Fruit fly (Drosophila melanogaster) whole organism, embryonic: ENCODE data around the gene mfr.

Source experiments
- Adf1 ChIP-seq: fragments of 200-800 bp; sonication (Bioruptor generic); IDR thresholded peaks from 2 replicates; pipeline ENCODE4 v1.3.6; 2022; ENCODE audit warnings: missing biosample characterization, missing genetic modification characterization
- CG12219 ChIP-seq: fragments of 200-800 bp; sonication (Bioruptor generic); optimal IDR thresholded peaks from 3 replicates; lab custom pipeline; 2018; ENCODE audit warnings: missing biosample characterization, mild to moderate bottlenecking, missing genetic modification characterization
- CG12942 ChIP-seq: fragments of 200-800 bp; sonication (Bioruptor generic); optimal IDR thresholded peaks from 3 replicates; lab custom pipeline; 2016; ENCODE audit warnings: missing biosample characterization, missing genetic modification characterization
- CG1529 ChIP-seq: fragments of 200-800 bp; sonication (Bioruptor generic); optimal IDR thresholded peaks from 3 replicates; lab custom pipeline; 2018; ENCODE audit warnings: missing biosample characterization, missing genetic modification characterization
- CG17568 ChIP-seq: fragments of 200-800 bp; sonication (Bioruptor generic); optimal IDR thresholded peaks from 2 replicates; lab custom pipeline; 2018; ENCODE audit warnings: missing biosample characterization, mild to moderate bottlenecking, missing genetic modification characterization, moderate library complexity
- CG17802 ChIP-seq: fragments of 200-800 bp; sonication (Bioruptor generic); optimal IDR thresholded peaks from 2 replicates; lab custom pipeline; 2018; ENCODE audit warnings: missing biosample characterization, mild to moderate bottlenecking, missing genetic modification characterization, moderate library complexity
- CG17912 ChIP-seq: fragments of 200-800 bp; sonication (Bioruptor generic); optimal IDR thresholded peaks from 2 replicates; lab custom pipeline; 2018; ENCODE audit warnings: missing biosample characterization, mild to moderate bottlenecking, missing genetic modification characterization
- CG34224 ChIP-seq: fragments of 200-800 bp; sonication (Bioruptor generic); IDR thresholded peaks from 3 replicates; pipeline ENCODE4 v1.3.6; 2022; ENCODE audit warnings: missing biosample characterization, missing genetic modification characterization; ENCODE audit not compliant: partially characterized antibody
- CG34422 ChIP-seq: fragments of 200-800 bp; sonication (Bioruptor generic); IDR thresholded peaks from 3 replicates; pipeline ENCODE4 v1.3.6; 2022; ENCODE audit warnings: missing biosample characterization, missing genetic modification characterization
- CG4707 ChIP-seq: fragments of 200-800 bp; sonication (Bioruptor generic); optimal IDR thresholded peaks from 2 replicates; lab custom pipeline; 2018; ENCODE audit warnings: missing biosample characterization, mild to moderate bottlenecking, missing genetic modification characterization, moderate library complexity
- CG4820 ChIP-seq: fragments of 200-800 bp; sonication (Bioruptor generic); optimal IDR thresholded peaks from 3 replicates; lab custom pipeline; 2016; ENCODE audit warnings: missing biosample characterization, missing genetic modification characterization
- CG5245 ChIP-seq: fragments of 200-800 bp; sonication (Bioruptor generic); optimal IDR thresholded peaks from 3 replicates; lab custom pipeline; 2016; ENCODE audit warnings: missing biosample characterization, missing genetic modification characterization
- CG6254 ChIP-seq: fragments of 200-800 bp; sonication (Bioruptor generic); optimal IDR thresholded peaks from 3 replicates; lab custom pipeline; 2017; ENCODE audit warnings: mild to moderate bottlenecking, missing biosample characterization, missing genetic modification reagents, missing genetic modification characterization
- CG7745 ChIP-seq: fragments of 200-800 bp; sonication (Bioruptor generic); optimal IDR thresholded peaks from 2 replicates; lab custom pipeline; 2018; ENCODE audit warnings: missing biosample characterization, mild to moderate bottlenecking, missing genetic modification characterization, moderate library complexity
- CG7786 ChIP-seq: fragments of 200-800 bp; sonication (Bioruptor generic); optimal IDR thresholded peaks from 2 replicates; lab custom pipeline; 2016; ENCODE audit warnings: missing biosample characterization, missing genetic modification characterization
- CG8944 ChIP-seq: fragments of 200-800 bp; sonication (Bioruptor generic); optimal IDR thresholded peaks from 3 replicates; lab custom pipeline; 2016; ENCODE audit warnings: missing biosample characterization, missing genetic modification characterization
- Camta ChIP-seq: fragments of 200-800 bp; sonication (Bioruptor generic); optimal IDR thresholded peaks from 2 replicates; lab custom pipeline; 2016; ENCODE audit warnings: missing biosample characterization, missing genetic modification characterization
- Dad ChIP-seq: fragments of 200-800 bp; sonication (Bioruptor generic); optimal IDR thresholded peaks from 3 replicates; lab custom pipeline; 2016; ENCODE audit warnings: missing biosample characterization, missing genetic modification characterization
- Dll ChIP-seq: fragments of 200-800 bp; sonication (Bioruptor generic); IDR thresholded peaks from 4 replicates; pipeline ENCODE4 v1.3.6; 2022; ENCODE audit warnings: missing biosample characterization, missing genetic modification characterization; ENCODE audit not compliant: partially characterized antibody
- H15 ChIP-seq: fragments of 200-800 bp; sonication (Bioruptor generic); IDR thresholded peaks from 3 replicates; pipeline ENCODE4 v1.3.6; 2022; ENCODE audit warnings: missing biosample characterization, missing genetic modification characterization
- Hmx ChIP-seq: fragments of 200-800 bp; sonication (Bioruptor generic); optimal IDR thresholded peaks from 2 replicates; lab custom pipeline; 2016; ENCODE audit warnings: missing biosample characterization, missing genetic modification characterization
- MESR4 ChIP-seq: fragments of 200-800 bp; sonication (Bioruptor generic); optimal IDR thresholded peaks from 2 replicates; lab custom pipeline; 2018; ENCODE audit warnings: missing biosample characterization, mild to moderate bottlenecking, missing genetic modification characterization, moderate library complexity
- Max ChIP-seq: fragments of 200-800 bp; sonication (Bioruptor generic); optimal IDR thresholded peaks from 2 replicates; lab custom pipeline; 2016; ENCODE audit warnings: missing biosample characterization, mild to moderate bottlenecking, missing genetic modification characterization
- Meics ChIP-seq: fragments of 200-800 bp; sonication (Bioruptor generic); optimal IDR thresholded peaks from 2 replicates; lab custom pipeline; 2017; ENCODE audit warnings: missing biosample characterization, mild to moderate bottlenecking, missing genetic modification characterization
- Mrtf ChIP-seq: fragments of 200-800 bp; sonication (Bioruptor generic); IDR thresholded peaks from 3 replicates; pipeline ENCODE4 v1.3.6; 2022; ENCODE audit warnings: missing biosample characterization, missing genetic modification characterization
- NfI ChIP-seq: fragments of 200-800 bp; sonication (Bioruptor generic); optimal IDR thresholded peaks from 3 replicates; lab custom pipeline; 2018; ENCODE audit warnings: missing biosample characterization, mild to moderate bottlenecking, missing genetic modification characterization, moderate library complexity
- Oli ChIP-seq: fragments of 200-800 bp; sonication (Bioruptor generic); optimal IDR thresholded peaks from 2 replicates; lab custom pipeline; 2018; ENCODE audit warnings: missing biosample characterization, mild to moderate bottlenecking, missing genetic modification characterization, moderate library complexity
- Optix ChIP-seq: fragments of 200-800 bp; sonication (Bioruptor generic); IDR thresholded peaks from 3 replicates; pipeline ENCODE4 v1.3.6; 2022; ENCODE audit warnings: missing biosample characterization, missing genetic modification characterization
- amos ChIP-seq: fragments of 200-800 bp; sonication (Bioruptor generic); IDR thresholded peaks from 2 replicates; pipeline ENCODE4 v1.3.6; 2022; ENCODE audit warnings: missing biosample characterization, missing genetic modification characterization; ENCODE audit not compliant: partially characterized antibody
- cas ChIP-seq: fragments of 200-800 bp; sonication (Bioruptor generic); IDR thresholded peaks from 2 replicates; pipeline ENCODE4 v1.3.6; 2022; ENCODE audit warnings: missing biosample characterization, missing genetic modification characterization
- ci ChIP-seq: fragments of 200-800 bp; sonication (Bioruptor generic); IDR thresholded peaks from 3 replicates; pipeline ENCODE4 v1.3.6; 2022; ENCODE audit warnings: missing biosample characterization, missing genetic modification characterization
- crc ChIP-seq: fragments of 200-800 bp; sonication (Bioruptor generic); optimal IDR thresholded peaks from 2 replicates; lab custom pipeline; 2016; ENCODE audit warnings: missing biosample characterization, missing genetic modification characterization
- dati ChIP-seq: fragments of 200-800 bp; sonication (Bioruptor generic); IDR thresholded peaks from 2 replicates; pipeline ENCODE4 v1.3.6; 2022; ENCODE audit warnings: missing biosample characterization, missing genetic modification characterization
- exex ChIP-seq: fragments of 200-800 bp; sonication (Bioruptor generic); optimal IDR thresholded peaks from 4 replicates; lab custom pipeline; 2018; ENCODE audit warnings: missing biosample characterization, mild to moderate bottlenecking, missing genetic modification characterization, moderate library complexity
- eyg ChIP-seq: fragments of 200-800 bp; sonication (Bioruptor generic); optimal IDR thresholded peaks from 3 replicates; lab custom pipeline; 2016; ENCODE audit warnings: missing biosample characterization, missing genetic modification characterization
- fd3F ChIP-seq: fragments of 200-800 bp; sonication (Bioruptor generic); optimal IDR thresholded peaks from 2 replicates; lab custom pipeline; 2018; ENCODE audit warnings: missing biosample characterization, mild to moderate bottlenecking, missing genetic modification characterization, moderate library complexity
- fru ChIP-seq: fragments of >200 bp; optimal IDR thresholded peaks from 2 replicates; lab custom pipeline; 2017
- gt ChIP-seq: fragments of 200-800 bp; sonication (Bioruptor generic); IDR thresholded peaks from 2 replicates; pipeline ENCODE4 v1.3.6; 2022; ENCODE audit warnings: missing biosample characterization, missing genetic modification characterization
- jing ChIP-seq: fragments of 200-800 bp; sonication (Bioruptor generic); optimal IDR thresholded peaks from 2 replicates; lab custom pipeline; 2018; ENCODE audit warnings: missing biosample characterization, mild to moderate bottlenecking, missing genetic modification characterization
- knrl ChIP-seq: fragments of 200-800 bp; sonication (Bioruptor generic); IDR thresholded peaks from 3 replicates; pipeline ENCODE4 v1.3.6; 2022; ENCODE audit warnings: missing biosample characterization, missing genetic modification characterization; ENCODE audit not compliant: partially characterized antibody
- lbe ChIP-seq: fragments of 200-800 bp; sonication (Bioruptor generic); optimal IDR thresholded peaks from 2 replicates; lab custom pipeline; 2016; ENCODE audit warnings: missing biosample characterization, mild to moderate bottlenecking, missing genetic modification characterization
- mam ChIP-seq: fragments of 200-800 bp; sonication (Bioruptor generic); optimal IDR thresholded peaks from 3 replicates; lab custom pipeline; 2016; ENCODE audit warnings: missing biosample characterization, missing genetic modification characterization
- nau ChIP-seq: fragments of 200-800 bp; sonication (Bioruptor generic); optimal IDR thresholded peaks from 3 replicates; lab custom pipeline; 2017; ENCODE audit warnings: missing biosample characterization, mild to moderate bottlenecking, missing genetic modification characterization, missing genetic modification reagents
- oc ChIP-seq: fragments of 200-800 bp; sonication (Bioruptor generic); optimal IDR thresholded peaks from 2 replicates; lab custom pipeline; 2018; ENCODE audit warnings: missing biosample characterization, mild to moderate bottlenecking, missing genetic modification characterization, moderate library complexity
- p53 ChIP-seq: fragments of 200-800 bp; sonication (Bioruptor generic); optimal IDR thresholded peaks from 2 replicates; lab custom pipeline; 2016; ENCODE audit warnings: missing biosample characterization, missing genetic modification characterization
- pan ChIP-seq, 4 experiments: fragments of >200 bp in 3 of 4; fragments of 200-800 bp in 1 of 4; sonication (Bioruptor generic) in 1 of 4; optimal IDR thresholded peaks in 3 of 4; IDR thresholded peaks in 1 of 4; 2 replicates each; pipeline versions ENCODE4 v1.3.6 to Lab custom; 2017 to 2022; ENCODE audit warnings: missing biosample characterization in 2 of 4, missing genetic modification characterization in 2 of 4, mixed read lengths in 1 of 4
- sens-2 ChIP-seq: fragments of 200-800 bp; sonication (Bioruptor generic); IDR thresholded peaks from 2 replicates; pipeline ENCODE4 v1.3.6; 2022; ENCODE audit warnings: missing biosample characterization, missing genetic modification characterization
- seq ChIP-seq: fragments of 200-800 bp; sonication (Bioruptor generic); IDR thresholded peaks from 2 replicates; pipeline ENCODE4 v1.3.6; 2022; ENCODE audit warnings: missing biosample characterization, missing genetic modification characterization
- slp2 ChIP-seq: fragments of 200-800 bp; sonication (Bioruptor generic); optimal IDR thresholded peaks from 2 replicates; lab custom pipeline; 2016; ENCODE audit warnings: missing biosample characterization, missing genetic modification characterization
- sqz ChIP-seq: fragments of 200-800 bp; sonication (Bioruptor generic); optimal IDR thresholded peaks from 3 replicates; lab custom pipeline; 2018; ENCODE audit warnings: missing biosample characterization, mild to moderate bottlenecking, missing genetic modification characterization
- tin ChIP-seq: fragments of 200-800 bp; sonication (Bioruptor generic); optimal IDR thresholded peaks from 3 replicates; lab custom pipeline; 2016; ENCODE audit warnings: missing biosample characterization, missing genetic modification characterization
- wdn ChIP-seq: fragments of 200-800 bp; sonication (Bioruptor generic); IDR thresholded peaks from 2 replicates; pipeline ENCODE4 v1.3.6; 2022; ENCODE audit warnings: missing biosample characterization, missing genetic modification characterization

Gene mfr

DNA sequence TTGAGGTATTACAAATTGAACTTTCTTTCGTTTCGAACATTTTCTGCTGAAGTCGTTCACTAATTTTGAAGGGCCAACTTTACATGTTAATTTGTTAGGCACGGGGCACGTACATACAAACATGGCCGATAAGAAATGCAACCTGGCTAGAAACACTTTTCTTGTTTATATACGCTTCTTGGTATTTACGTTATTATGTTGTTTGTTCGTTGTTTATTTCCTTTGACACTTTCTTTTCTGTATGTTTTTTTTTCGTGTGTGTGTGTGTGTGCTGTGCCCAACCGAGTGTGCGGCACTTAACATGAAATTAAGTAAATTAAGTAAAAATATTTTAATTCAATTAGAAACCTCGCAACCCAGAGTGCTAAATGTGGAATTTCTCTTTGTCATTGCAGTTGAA, 13.2 kb upstream of the mfr start (continued):
- TF ChIP-seq sens-2 (GFP tag; lab: Robert Waterston, UW) (no peak), nau (peak; percentile 34), cas (GFP tag; lab: Robert Waterston, UW) (no peak), Meics (GFP tag; lab: Kevin White, UChicago) (no peak), Dll (no peak), MESR4 (no peak), jing (GFP tag; lab: Kevin White, UChicago) (no peak), CG4820 (GFP tag; lab: Kevin White, UChicago) (no peak), Mrtf (GFP tag; lab: Robert Waterston, UW) (no peak), Camta (peak; percentile 18), CG34422 (GFP tag; lab: Robert Waterston, UW) (no peak), CG7745 (tag; lab: Kevin White, UChicago) (peak; percentile 78), Hmx (GFP tag; lab: Kevin White, UChicago) (no peak), CG12942 (no peak), fru (lab: Kevin White, UChicago) (no peak), exex (tag; lab: Kevin White, UChicago) (no peak), tin (no peak), CG4707 (peak; percentile 67), seq (GFP tag; lab: Robert Waterston, UW) (no peak), fd3F (no peak), ci (GFP tag; lab: Robert Waterston, UW) (peak; percentile 75), CG1529 (GFP tag; lab: Kevin White, UChicago) (peak; percentile 63), Optix (GFP tag; lab: Robert Waterston, UW) (0 out of 3 replicates have a peak, but pooled peaks have one; percentile 13), CG5245 (GFP tag; lab: Kevin White, UChicago) (no peak), Dad (no peak), amos (GFP tag; lab: Robert Waterston, UW) (no peak), wdn (GFP tag; lab: Robert Waterston, UW) (no peak), CG17802 (tag; lab: Kevin White, UChicago) (no peak), H15 (GFP tag; lab: Robert Waterston, UW) (no peak), slp2 (GFP tag; lab: Kevin White, UChicago) (no peak), NfI (GFP tag; lab: Kevin White, UChicago) (no peak), Oli (no peak), Max (GFP tag; lab: Kevin White, UChicago) (no peak), CG7786 (GFP tag; lab: Kevin White, UChicago) (no peak), p53 (GFP tag; lab: Kevin White, UChicago) (no peak), Adf1 (GFP tag; lab: Robert Waterston, UW) (no peak), eyg (GFP tag; lab: Kevin White, UChicago) (no peak), CG17912 (GFP tag; lab: Kevin White, UChicago) (no peak), lbe (GFP tag; lab: Kevin White, UChicago) (no peak), crc (GFP tag; lab: Kevin White, UChicago) (no peak), sqz (peak; percentile 14), dati (GFP tag; lab: Robert Waterston, UW) (no peak), oc (tag; lab: Kevin White, UChicago) (peak; percentile 62), mam (GFP tag; lab: Kevin White, UChicago) (no peak), CG34224 (GFP tag; lab: Robert Waterston, UW) (no peak), CG17568 (GFP tag; lab: Kevin White, UChicago) (peak; percentile 27), CG6254 (GFP tag; lab: Kevin White, UChicago) (peak; percentile 58), pan (optimal IDR thresholded peaks at IDR 0.05; lab: Kevin White, UChicago) (no peak), pan (GFP tag; optimal IDR thresholded peaks at IDR 0.05 in 1 of 2, IDR thresholded peaks at IDR 0.05 in 1 of 2) (no peak), gt (no peak), CG12219 (GFP tag; lab: Kevin White, UChicago) (peak; percentile 27), knrl (GFP tag; lab: Robert Waterston, UW) (no peak), CG8944 (GFP tag; lab: Kevin White, UChicago) (no peak)
